Fruit fly (Drosophila melanogaster) whole organism, embryonic: ENCODE measurements around the gene CG5087.
A peak's percentile ranks its signal among the peaks of the same experiment; 100 is the strongest.

ENCODE experiments used
- Adf1 ChIP-seq: fragments of 200-800 bp; sonication (Bioruptor generic); IDR thresholded peaks from 2 replicates; pipeline ENCODE4 v1.3.6; 2022; ENCODE audit warnings: missing biosample characterization, missing genetic modification characterization
- B-H2 ChIP-seq: fragments of 200-800 bp; sonication (Bioruptor generic); optimal IDR thresholded peaks from 2 replicates; lab custom pipeline; 2018; ENCODE audit warnings: missing biosample characterization, mild to moderate bottlenecking, missing genetic modification characterization
- CG10321 ChIP-seq: fragments of 200-800 bp; sonication (Bioruptor generic); IDR thresholded peaks from 2 replicates; pipeline ENCODE4 v1.3.6; 2022; ENCODE audit warnings: missing biosample characterization, missing genetic modification characterization
- CG12299 ChIP-seq: fragments of 200-800 bp; sonication (Bioruptor generic); optimal IDR thresholded peaks from 2 replicates; lab custom pipeline; 2018; ENCODE audit warnings: missing biosample characterization, mild to moderate bottlenecking, missing genetic modification characterization
- CG12391 ChIP-seq: fragments of 200-800 bp; sonication (Bioruptor generic); optimal IDR thresholded peaks from 3 replicates; lab custom pipeline; 2018; ENCODE audit warnings: missing biosample characterization, mild to moderate bottlenecking, missing genetic modification characterization, moderate library complexity
- CG13424 ChIP-seq: fragments of 200-800 bp; sonication (Bioruptor generic); optimal IDR thresholded peaks from 2 replicates; lab custom pipeline; 2019; ENCODE audit warnings: missing biosample characterization, mild to moderate bottlenecking, missing genetic modification characterization, moderate library complexity
- CG14965 ChIP-seq: fragments of 200-800 bp; sonication (Bioruptor generic); optimal IDR thresholded peaks from 2 replicates; lab custom pipeline; 2016; ENCODE audit warnings: missing biosample characterization, missing genetic modification characterization, borderline replicate concordance
- CG1529 ChIP-seq: fragments of 200-800 bp; sonication (Bioruptor generic); optimal IDR thresholded peaks from 3 replicates; lab custom pipeline; 2018; ENCODE audit warnings: missing biosample characterization, missing genetic modification characterization
- CG15479 ChIP-seq: fragments of 200-800 bp; sonication (Bioruptor generic); optimal IDR thresholded peaks from 3 replicates; lab custom pipeline; 2019; ENCODE audit warnings: missing biosample characterization, mild to moderate bottlenecking, missing genetic modification characterization, moderate library complexity
- CG1603 ChIP-seq: fragments of 200-800 bp; sonication (Bioruptor generic); optimal IDR thresholded peaks from 2 replicates; lab custom pipeline; 2019; ENCODE audit warnings: missing biosample characterization, mild to moderate bottlenecking, missing genetic modification characterization, moderate library complexity
- CG17912 ChIP-seq: fragments of 200-800 bp; sonication (Bioruptor generic); optimal IDR thresholded peaks from 2 replicates; lab custom pipeline; 2018; ENCODE audit warnings: missing biosample characterization, mild to moderate bottlenecking, missing genetic modification characterization
- CG18011 ChIP-seq: fragments of 200-800 bp; sonication (Bioruptor generic); optimal IDR thresholded peaks from 2 replicates; lab custom pipeline; 2017; ENCODE audit warnings: missing biosample characterization, missing genetic modification characterization, mild to moderate bottlenecking, moderate library complexity, missing genotype
- CG2875 ChIP-seq: fragments of 200-800 bp; sonication (Bioruptor generic); optimal IDR thresholded peaks from 2 replicates; lab custom pipeline; 2017; ENCODE audit warnings: missing biosample characterization, mild to moderate bottlenecking, missing genetic modification characterization, missing genetic modification reagents
- CG31224 ChIP-seq: fragments of 200-800 bp; sonication (Bioruptor generic); IDR thresholded peaks from 2 replicates; pipeline ENCODE4 v1.3.6; 2022; ENCODE audit warnings: missing biosample characterization, missing genetic modification characterization
- CG31441 ChIP-seq: fragments of 200-800 bp; sonication (Bioruptor generic); IDR thresholded peaks from 2 replicates; pipeline ENCODE4 v1.3.6; 2022; ENCODE audit warnings: missing biosample characterization, missing genetic modification characterization
- CG32532 ChIP-seq: fragments of 200-800 bp; sonication (Bioruptor generic); IDR thresholded peaks from 2 replicates; pipeline ENCODE4 v1.3.6; 2022; ENCODE audit warnings: missing biosample characterization, missing genetic modification characterization
- CG3281 ChIP-seq: fragments of 200-800 bp; sonication (Bioruptor generic); optimal IDR thresholded peaks from 3 replicates; lab custom pipeline; 2017; ENCODE audit warnings: missing biosample characterization, mild to moderate bottlenecking, missing genetic modification characterization
- CG4730 ChIP-seq: fragments of 200-800 bp; sonication (Bioruptor generic); IDR thresholded peaks from 2 replicates; pipeline ENCODE4 v1.3.6; 2022; ENCODE audit warnings: missing biosample characterization, missing genetic modification characterization
- CG6689 ChIP-seq: fragments of 200-800 bp; sonication (Bioruptor generic); IDR thresholded peaks from 2 replicates; pipeline ENCODE4 v1.3.6; 2022; ENCODE audit warnings: missing biosample characterization, missing genetic modification characterization
- CG9215 ChIP-seq: fragments of 200-800 bp; sonication (Bioruptor generic); IDR thresholded peaks from 2 replicates; pipeline ENCODE4 v1.3.6; 2022; ENCODE audit warnings: missing biosample characterization, missing genetic modification characterization
- CG9876 ChIP-seq: fragments of 200-800 bp; sonication (Bioruptor generic); optimal IDR thresholded peaks from 2 replicates; lab custom pipeline; 2016; ENCODE audit warnings: missing biosample characterization, missing genetic modification characterization
- CHES-1-like ChIP-seq: fragments of 200-800 bp; sonication (Bioruptor generic); optimal IDR thresholded peaks from 2 replicates; lab custom pipeline; 2016; ENCODE audit warnings: missing biosample characterization, missing genetic modification characterization
- Dip2 ChIP-seq: fragments of 200-800 bp; sonication (Bioruptor generic); IDR thresholded peaks from 2 replicates; pipeline ENCODE4 v1.3.6; 2022; ENCODE audit warnings: missing biosample characterization, missing genetic modification characterization
- Doc2 ChIP-seq: fragments of 200-800 bp; sonication (Bioruptor generic); IDR thresholded peaks from 2 replicates; pipeline ENCODE4 v1.3.6; 2022; ENCODE audit warnings: missing biosample characterization, missing genetic modification characterization
- Ets97D ChIP-seq: fragments of 200-800 bp; sonication (Bioruptor generic); optimal IDR thresholded peaks from 3 replicates; lab custom pipeline; 2016; ENCODE audit warnings: missing biosample characterization, missing genetic modification characterization
- Kr ChIP-seq: fragments of 200-800 bp; sonication (Bioruptor generic); optimal IDR thresholded peaks from 2 replicates; lab custom pipeline; 2017; ENCODE audit warnings: missing biosample characterization, mild to moderate bottlenecking, missing genetic modification characterization
- Myb ChIP-seq: fragments of 200-800 bp; sonication (Bioruptor generic); optimal IDR thresholded peaks from 2 replicates; lab custom pipeline; 2016; ENCODE audit warnings: missing biosample characterization, missing genetic modification characterization
- Neu2 ChIP-seq: fragments of 200-800 bp; sonication (Bioruptor generic); optimal IDR thresholded peaks from 3 replicates; lab custom pipeline; 2016; ENCODE audit warnings: missing biosample characterization, missing genetic modification characterization, borderline replicate concordance
- PHDP ChIP-seq: fragments of 200-800 bp; sonication (Bioruptor generic); optimal IDR thresholded peaks from 3 replicates; lab custom pipeline; 2018; ENCODE audit warnings: missing biosample characterization, mild to moderate bottlenecking, missing genetic modification characterization, moderate library complexity
- Sin3A ChIP-seq: fragments of >200 bp; optimal IDR thresholded peaks from 2 replicates; lab custom pipeline; 2018
- Sry-β ChIP-seq: fragments of 200-800 bp; sonication (Bioruptor generic); optimal IDR thresholded peaks from 2 replicates; lab custom pipeline; 2018; ENCODE audit warnings: missing biosample characterization, mild to moderate bottlenecking, missing genetic modification characterization, moderate library complexity
- TFAM ChIP-seq: fragments of 200-800 bp; sonication (Bioruptor generic); optimal IDR thresholded peaks from 2 replicates; lab custom pipeline; 2017; ENCODE audit warnings: missing biosample characterization, missing genetic modification characterization, inconsistent platforms
- ap ChIP-seq: fragments of 200-800 bp; sonication (Bioruptor generic); IDR thresholded peaks from 2 replicates; pipeline ENCODE4 v1.3.6; 2022; ENCODE audit warnings: missing biosample characterization, missing genetic modification characterization
- disco-r ChIP-seq: fragments of 200-800 bp; sonication (Bioruptor generic); optimal IDR thresholded peaks from 2 replicates; lab custom pipeline; 2016; ENCODE audit warnings: missing biosample characterization, missing genetic modification characterization
- dysf ChIP-seq: fragments of 200-800 bp; sonication (Bioruptor generic); IDR thresholded peaks from 3 replicates; pipeline ENCODE4 v1.3.6; 2022; ENCODE audit warnings: missing biosample characterization, missing genetic modification characterization
- fd64A ChIP-seq: fragments of 200-800 bp; sonication (Bioruptor generic); optimal IDR thresholded peaks from 3 replicates; lab custom pipeline; 2018; ENCODE audit warnings: missing biosample characterization, mild to moderate bottlenecking, missing genetic modification characterization
- gcm ChIP-seq: fragments of 200-800 bp; sonication (Bioruptor generic); optimal IDR thresholded peaks from 2 replicates; lab custom pipeline; 2019; ENCODE audit warnings: missing biosample characterization, mild to moderate bottlenecking, missing genetic modification characterization, moderate library complexity
- gcm2 ChIP-seq: fragments of 200-800 bp; sonication (Bioruptor generic); optimal IDR thresholded peaks from 2 replicates; lab custom pipeline; 2016; ENCODE audit warnings: missing biosample characterization, missing genetic modification characterization
- gt ChIP-seq: fragments of 200-800 bp; sonication (Bioruptor generic); IDR thresholded peaks from 2 replicates; pipeline ENCODE4 v1.3.6; 2022; ENCODE audit warnings: missing biosample characterization, missing genetic modification characterization
- hbn ChIP-seq: fragments of 200-800 bp; sonication (Bioruptor generic); IDR thresholded peaks from 2 replicates; pipeline ENCODE4 v1.3.6; 2022; ENCODE audit warnings: missing biosample characterization, missing genetic modification characterization; ENCODE audit not compliant: partially characterized antibody
- ind ChIP-seq: fragments of 200-800 bp; sonication (Bioruptor generic); optimal IDR thresholded peaks from 3 replicates; lab custom pipeline; 2016; ENCODE audit warnings: missing biosample characterization, missing genetic modification characterization
- jumu ChIP-seq: fragments of 200-800 bp; sonication (Bioruptor generic); optimal IDR thresholded peaks from 3 replicates; lab custom pipeline; 2016; ENCODE audit warnings: missing biosample characterization, missing genetic modification characterization
- klu ChIP-seq: fragments of 200-800 bp; sonication (Bioruptor generic); IDR thresholded peaks from 2 replicates; pipeline ENCODE4 v1.3.6; 2022; ENCODE audit warnings: missing biosample characterization, missing genetic modification characterization
- kni ChIP-seq: fragments of 200-800 bp; sonication (Bioruptor generic); optimal IDR thresholded peaks from 3 replicates; lab custom pipeline; 2017; ENCODE audit warnings: mild to moderate bottlenecking, missing biosample characterization, missing genetic modification reagents, missing genetic modification characterization
- lov ChIP-seq, 2 experiments: fragments of 200-800 bp in 1 of 2; fragments of >200 bp in 1 of 2; sonication (Bioruptor generic) in 1 of 2; IDR thresholded peaks in 1 of 2; optimal IDR thresholded peaks in 1 of 2; 2 replicates in 1 of 2; 3 replicates in 1 of 2; pipeline versions ENCODE4 v1.3.6 to Lab custom; 2017 to 2022; ENCODE audit warnings: missing biosample characterization in 1 of 2, missing genetic modification characterization in 1 of 2
- phol ChIP-seq: fragments of 200-800 bp; sonication (Bioruptor generic); optimal IDR thresholded peaks from 3 replicates; lab custom pipeline; 2018; ENCODE audit warnings: missing biosample characterization, mild to moderate bottlenecking, missing genetic modification characterization, moderate library complexity
- pros ChIP-seq: fragments of 200-800 bp; sonication (Bioruptor generic); optimal IDR thresholded peaks from 3 replicates; lab custom pipeline; 2019; ENCODE audit warnings: missing biosample characterization, mild to moderate bottlenecking, missing genetic modification characterization, moderate library complexity
- sens ChIP-seq: fragments of 200-800 bp; sonication (Bioruptor generic); peaks from one replicate; lab custom pipeline; 2016; ENCODE audit warnings: missing biosample characterization, missing genetic modification characterization
- slbo ChIP-seq: fragments of 200-800 bp; sonication (Bioruptor generic); IDR thresholded peaks from 2 replicates; pipeline ENCODE4 v1.3.6; 2022; ENCODE audit warnings: missing biosample characterization, missing genetic modification characterization
- toy ChIP-seq: fragments of 200-800 bp; sonication (Bioruptor generic); IDR thresholded peaks from 2 replicates; pipeline ENCODE4 v1.3.6; 2022; ENCODE audit warnings: missing biosample characterization, missing genetic modification characterization
- unpg ChIP-seq: fragments of 200-800 bp; sonication (Bioruptor generic); optimal IDR thresholded peaks from 3 replicates; lab custom pipeline; 2018; ENCODE audit warnings: missing biosample characterization, mild to moderate bottlenecking, missing genetic modification characterization, moderate library complexity
- z ChIP-seq: fragments of 200-800 bp; sonication (Bioruptor generic); IDR thresholded peaks from 3 replicates; pipeline ENCODE4 v1.3.6; 2022; ENCODE audit warnings: missing biosample characterization, missing genetic modification characterization

CG5087 gene

dm6 chr3L:9032871-9033270, 34.9 kb downstream of the CG5087 start (continued):
- no peak for TF ChIP-seq CG2875
- TF ChIP-seq z (GFP tag; lab: Robert Waterston, UW): no peak
- no peak for TF ChIP-seq CG1529 (GFP tag; lab: Kevin White, UChicago)
- no peak for TF ChIP-seq CG32532 (GFP tag; lab: Robert Waterston, UW)
- TF ChIP-seq Kr: no peak
- no peak for TF ChIP-seq gt
- no peak for TF ChIP-seq Myb (GFP tag; lab: Kevin White, UChicago)
- TF ChIP-seq gcm2 (GFP tag; lab: Kevin White, UChicago): no peak
- no peak for TF ChIP-seq Doc2 (GFP tag; lab: Robert Waterston, UW)
- peak; percentile 38 for TF ChIP-seq CG12391 (tag; lab: Kevin White, UChicago)
- 0 out of 2 replicates have a peak, but pooled peaks have one; percentile 31 for TF ChIP-seq CG6689 (GFP tag; lab: Robert Waterston, UW)
- TF ChIP-seq fd64A (GFP tag; lab: Kevin White, UChicago): no peak
- TF ChIP-seq hbn (GFP tag; lab: Robert Waterston, UW): no peak
- TF ChIP-seq Ets97D (GFP tag; lab: Kevin White, UChicago): no peak
- no peak for TF ChIP-seq kni (GFP tag; lab: Kevin White, UChicago)
- TF ChIP-seq CG13424: peak; percentile 25
- no peak for TF ChIP-seq pros (GFP tag; lab: Kevin White, UChicago)
- no peak for TF ChIP-seq disco-r
- no peak for TF ChIP-seq unpg (GFP tag; lab: Kevin White, UChicago)
- no peak for TF ChIP-seq lov (optimal IDR thresholded peaks at IDR 0.05; lab: Kevin White, UChicago)
- TF ChIP-seq lov (GFP tag; IDR thresholded peaks at IDR 0.05; lab: Robert Waterston, UW): no peak
- TF ChIP-seq klu (GFP tag; lab: Robert Waterston, UW): no peak
- TF ChIP-seq CG15479 (GFP tag; lab: Kevin White, UChicago): no peak
- TF ChIP-seq Sry-β: peak; percentile 87
- no peak for TF ChIP-seq CG9215 (GFP tag; lab: Robert Waterston, UW)
- TF ChIP-seq Dip2: no peak
- no peak for TF ChIP-seq Sin3A
- peak; percentile 69 for TF ChIP-seq sens (GFP tag; lab: Kevin White, UChicago)
- no peak for TF ChIP-seq gcm (GFP tag; lab: Kevin White, UChicago)
- no peak for TF ChIP-seq CG18011
- no peak for TF ChIP-seq Neu2 (GFP tag; lab: Kevin White, UChicago)
- no peak for TF ChIP-seq ind (GFP tag; lab: Kevin White, UChicago)
- no peak for TF ChIP-seq CG31224
- TF ChIP-seq PHDP (tag; lab: Kevin White, UChicago): no peak
- TF ChIP-seq jumu (GFP tag; lab: Kevin White, UChicago): no peak
- no peak for TF ChIP-seq dysf
- no peak for TF ChIP-seq CG14965
- no peak for TF ChIP-seq slbo
- TF ChIP-seq toy (GFP tag; lab: Robert Waterston, UW): no peak
- TF ChIP-seq B-H2 (GFP tag; lab: Kevin White, UChicago): no peak
- no peak; the same call in 1 of the 2 replicates for TF ChIP-seq CG31441
- no peak for TF ChIP-seq CG9876 (GFP tag; lab: Kevin White, UChicago)
- TF ChIP-seq CHES-1-like (GFP tag; lab: Kevin White, UChicago): no peak
- no peak for TF ChIP-seq CG4730 (GFP tag; lab: Robert Waterston, UW)
- TF ChIP-seq phol (tag; lab: Kevin White, UChicago): peak; percentile 57
- TF ChIP-seq Adf1: no peak
- TF ChIP-seq CG10321 (GFP tag; lab: Robert Waterston, UW): no peak
- TF ChIP-seq CG17912: no peak
- TF ChIP-seq CG1603 (tag; lab: Kevin White, UChicago): no peak
- TF ChIP-seq CG3281 (GFP tag; lab: Kevin White, UChicago): no peak
- no peak for TF ChIP-seq CG12299
- TF ChIP-seq TFAM (GFP tag; lab: Kevin White, UChicago): no peak
- no peak for TF ChIP-seq ap (GFP tag; lab: Robert Waterston, UW)
